Fruit fly (Drosophila melanogaster): Measurements from ENCODE around the gene CTCF.

DNA sequence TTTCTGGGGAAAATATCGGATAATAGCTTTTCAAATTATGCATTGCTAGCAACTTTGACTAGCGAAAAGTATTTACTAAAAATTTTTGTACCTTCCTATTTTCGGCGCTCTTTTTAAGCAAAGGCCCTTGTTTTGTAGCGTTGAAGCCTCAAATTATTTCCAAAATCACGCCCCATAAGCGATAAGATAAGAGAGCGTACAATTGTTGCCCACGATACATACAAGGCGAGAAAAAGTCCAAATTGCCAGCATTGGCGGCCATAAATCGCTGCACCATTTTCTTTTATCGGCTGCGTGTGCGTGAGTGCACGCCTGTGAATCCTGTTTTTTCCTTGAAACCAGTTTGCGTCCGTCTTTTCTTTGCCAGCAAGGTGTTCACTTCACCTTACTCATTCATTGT is 14.8 kb upstream of the CTCF start:
- TF ChIP-seq h (GFP tag; optimal IDR thresholded peaks at IDR 0.05), result no peak
- no peak for TF ChIP-seq usp (GFP tag; optimal IDR thresholded peaks at IDR 0.05)
- TF ChIP-seq CrebA (GFP tag; optimal IDR thresholded peaks at IDR 0.05; ENCODE audit: borderline replicate concordance), result no peak
- no peak for TF ChIP-seq dsf (GFP tag; optimal IDR thresholded peaks at IDR 0.05; ENCODE audit: borderline replicate concordance)
- TF ChIP-seq Hnf4 (GFP tag; optimal IDR thresholded peaks at IDR 0.05), result no peak
- no peak for TF ChIP-seq Dif (GFP tag; optimal IDR thresholded peaks at IDR 0.05; ENCODE audit: partially characterized antibody)
- TF ChIP-seq CG32264 (GFP tag; optimal IDR thresholded peaks at IDR 0.05), result no peak
- no peak for TF ChIP-seq psq (GFP tag; optimal IDR thresholded peaks at IDR 0.05)
- TF ChIP-seq OdsH (GFP tag; optimal IDR thresholded peaks at IDR 0.05), result no peak
- TF ChIP-seq ey (GFP tag; optimal IDR thresholded peaks at IDR 0.05), result no peak
